Worm (Caenorhabditis elegans): Measurements from ENCODE around the gene nhr-93.

The nhr-93 gene

DNA sequence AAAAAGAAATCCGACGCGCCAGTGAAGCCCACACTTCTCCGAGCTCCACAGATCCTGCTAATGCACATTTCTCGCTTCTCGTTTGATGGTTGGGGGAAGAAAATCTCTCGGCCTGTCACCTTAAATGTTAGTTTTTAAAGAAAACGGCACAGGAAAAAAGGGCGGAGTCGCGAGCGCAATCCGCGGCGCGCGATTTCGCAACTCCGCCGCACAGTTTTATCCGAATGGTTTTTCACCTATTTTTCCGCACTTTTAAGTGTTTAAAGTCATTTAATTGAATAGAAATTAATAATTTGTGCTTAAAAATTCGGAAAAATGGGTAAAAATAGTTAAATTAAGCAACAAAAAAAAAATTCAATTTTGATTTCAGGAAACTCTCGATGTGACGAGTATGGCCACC is 49.4 kb upstream of the nhr-93 start (continued):
- TF ChIP-seq pha-2 (tag; optimal IDR thresholded peaks at IDR 0.05) (peak; percentile 80), K02D7.2 (tag; optimal IDR thresholded peaks at IDR 0.05) (peak; percentile 18), ceh-22 (tag; optimal IDR thresholded peaks at IDR 0.05) (no peak), zip-5 (tag; optimal IDR thresholded peaks at IDR 0.05) (peak; percentile 16), ceh-19 (GFP tag; optimal IDR thresholded peaks at IDR 0.05) (peak; percentile 49), lim-6 (tag; optimal IDR thresholded peaks at IDR 0.05) (no peak), ets-4 (tag; optimal IDR thresholded peaks at IDR 0.05) (no peak), rnt-1 (tag; optimal IDR thresholded peaks at IDR 0.05) (no peak), elt-2 (tag; optimal IDR thresholded peaks at IDR 0.05) (peak; percentile 81), pros-1 (tag; optimal IDR thresholded peaks at IDR 0.05) (no peak), fkh-6 (tag; optimal IDR thresholded peaks at IDR 0.05) (peak; percentile 33), unc-3 (GFP tag; conservative IDR thresholded peaks at IDR 0.05) (0 out of 2 replicates have a peak, but pooled peaks have one; percentile 38), unc-3 (tag; optimal IDR thresholded peaks at IDR 0.05) (peak; percentile 55), ceh-24 (tag; optimal IDR thresholded peaks at IDR 0.05) (peak; percentile 0), pag-3 (tag; optimal IDR thresholded peaks at IDR 0.05; ENCODE audit: borderline replicate concordance) (no peak), ceh-9 (tag; optimal IDR thresholded peaks at IDR 0.05) (no peak), npax-4 (tag; optimal IDR thresholded peaks at IDR 0.05) (peak; percentile 27), dmd-4 (tag; optimal IDR thresholded peaks at IDR 0.05; ENCODE audit: borderline replicate concordance) (peak; percentile 45), eyg-1 (tag; optimal IDR thresholded peaks at IDR 0.05) (no peak), ceh-30 (tag; optimal IDR thresholded peaks at IDR 0.05) (no peak)

- TF ChIP-seq nfya-1 (tag; optimal IDR thresholded peaks at IDR 0.05) = peak; percentile 14
- no peak for TF ChIP-seq elt-4 (tag; optimal IDR thresholded peaks at IDR 0.05)
Measured at ce11 chrV:3586014-3586689, 47.9 kb upstream of the nhr-93 start, which contains the start of the genes rpl-11.1 and T22F3.2. Gene rpl-11.1 (minus strand): TSS chrV:3586064. Gene T22F3.2 (plus strand): TSS chrV:3586639.

DNA sequence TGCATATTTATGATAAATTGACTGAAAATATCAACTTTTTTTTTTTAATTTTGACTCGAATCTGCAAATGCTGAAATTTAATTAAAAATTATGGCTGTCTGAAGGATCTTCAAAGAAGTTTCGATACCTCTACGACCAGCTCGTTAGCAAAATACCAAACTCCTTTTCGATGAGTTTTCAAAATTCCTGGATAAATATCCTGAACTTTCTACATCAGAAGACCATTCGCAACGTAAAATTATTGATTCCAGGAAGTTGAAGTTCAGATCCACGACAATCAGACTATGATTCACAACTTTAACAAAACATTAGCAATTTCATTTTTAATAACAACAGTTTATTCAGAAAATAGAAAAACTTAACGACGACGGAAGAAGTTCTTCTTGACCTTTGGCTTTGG is 46.8 kb upstream of the nhr-93 start:
- no peak for TF ChIP-seq ceh-9 (tag; optimal IDR thresholded peaks at IDR 0.05)
- TF ChIP-seq ceh-19 (GFP tag; optimal IDR thresholded peaks at IDR 0.05) = no peak
- TF ChIP-seq lim-6 (tag; optimal IDR thresholded peaks at IDR 0.05) = no peak
- no peak for TF ChIP-seq syd-9 (tag; optimal IDR thresholded peaks at IDR 0.05)
- TF ChIP-seq npax-4 (tag; optimal IDR thresholded peaks at IDR 0.05) = no peak
- no peak for TF ChIP-seq hlh-13 (GFP tag; optimal IDR thresholded peaks at IDR 0.05)
- no peak for TF ChIP-seq ceh-22 (tag; optimal IDR thresholded peaks at IDR 0.05)
- TF ChIP-seq ceh-6 (GFP tag; optimal IDR thresholded peaks at IDR 0.05) = no peak
- TF ChIP-seq tbx-7 (tag; optimal IDR thresholded peaks at IDR 0.05) = no peak
- TF ChIP-seq pag-3 (tag; optimal IDR thresholded peaks at IDR 0.05; ENCODE audit: borderline replicate concordance) = no peak
- no peak for TF ChIP-seq unc-3 (GFP tag; conservative IDR thresholded peaks at IDR 0.05)
- TF ChIP-seq unc-3 (tag; optimal IDR thresholded peaks at IDR 0.05) = no peak
- TF ChIP-seq ets-4 (tag; optimal IDR thresholded peaks at IDR 0.05) = no peak

ce11 chrV:3583622-3584021 is 45.4 kb upstream of the nhr-93 start:
- TF ChIP-seq ceh-45 (GFP tag; IDR thresholded peaks at IDR 0.05) (no peak), F13H6.1 (tag; optimal IDR thresholded peaks at IDR 0.05) (no peak), ama-1 (optimal IDR thresholded peaks at IDR 0.05) (no peak), nhr-11 (tag; optimal IDR thresholded peaks at IDR 0.05) (no peak), dmd-4 (tag; optimal IDR thresholded peaks at IDR 0.05; ENCODE audit: borderline replicate concordance) (no peak), unc-86 (tag; optimal IDR thresholded peaks at IDR 0.05) (no peak), hlh-13 (GFP tag; optimal IDR thresholded peaks at IDR 0.05) (no peak), unc-3 (GFP tag; conservative IDR thresholded peaks at IDR 0.05) (no peak), unc-3 (tag; optimal IDR thresholded peaks at IDR 0.05) (no peak), rnt-1 (tag; optimal IDR thresholded peaks at IDR 0.05) (no peak), dve-1 (tag; optimal IDR thresholded peaks at IDR 0.05) (no peak)

- TF ChIP-seq unc-55 (GFP tag; optimal IDR thresholded peaks at IDR 0.05) (no peak), nhr-232 (tag; optimal IDR thresholded peaks at IDR 0.05) (no peak), fkh-6 (tag; optimal IDR thresholded peaks at IDR 0.05) (no peak), nfya-1 (tag; optimal IDR thresholded peaks at IDR 0.05) (no peak), hlh-6 (tag; optimal IDR thresholded peaks at IDR 0.05) (no peak), ceh-48 (tag; optimal IDR thresholded peaks at IDR 0.05) (no peak), pqm-1 (tag; optimal IDR thresholded peaks at IDR 0.05) (no peak), sox-2 (GFP tag; IDR thresholded peaks at IDR 0.05) (no peak), fkh-10 (GFP tag; optimal IDR thresholded peaks at IDR 0.05) (no peak), ceh-24 (tag; optimal IDR thresholded peaks at IDR 0.05) (no peak), ceh-22 (tag; optimal IDR thresholded peaks at IDR 0.05) (no peak), dmd-4 (tag; optimal IDR thresholded peaks at IDR 0.05; ENCODE audit: borderline replicate concordance) (no peak), T23F11.4 (GFP tag; optimal IDR thresholded peaks at IDR 0.05) (no peak), C38D4.7 (GFP tag; optimal IDR thresholded peaks at IDR 0.05) (no peak)
Measured at ce11 chrV:3582671-3583070, 44.5 kb upstream of the nhr-93 start.
